Worm (Caenorhabditis elegans) whole organism, L3 larva: ENCODE results near the gene F14D2.14.

ENCODE experiments used
- R02D3.7 ChIP-seq: fragments of 150-350 bp; optimal IDR thresholded peaks from 2 replicates; lab custom pipeline; 2014; ENCODE audit warnings: missing biosample characterization, missing genetic modification characterization
- ZK546.5 ChIP-seq: sonication (generic microtip); optimal IDR thresholded peaks from 2 replicates; lab custom pipeline; 2017; ENCODE audit warnings: missing biosample characterization, missing genetic modification characterization
- aly-2 ChIP-seq: fragments of 150-350 bp; optimal IDR thresholded peaks from 2 replicates; lab custom pipeline; 2014; ENCODE audit warnings: missing biosample characterization, missing genetic modification characterization
- ama-1 ChIP-seq: fragments of 150-350 bp; optimal IDR thresholded peaks from 2 replicates; lab custom pipeline; 2018
- ceh-16 ChIP-seq: sonication (generic microtip); optimal IDR thresholded peaks from 2 replicates; lab custom pipeline; 2017; ENCODE audit warnings: missing biosample characterization, missing genetic modification characterization
- ceh-82 ChIP-seq: fragments of 150-350 bp; optimal IDR thresholded peaks from 2 replicates; lab custom pipeline; 2014; ENCODE audit warnings: missing biosample characterization, missing genetic modification characterization
- ceh-9 ChIP-seq: sonication (generic microtip); optimal IDR thresholded peaks from 2 replicates; lab custom pipeline; 2018; ENCODE audit warnings: missing biosample characterization, missing genetic modification characterization
- daf-12 ChIP-seq: fragments of 150-350 bp; optimal IDR thresholded peaks from 2 replicates; lab custom pipeline; 2014; ENCODE audit warnings: missing biosample characterization, missing genetic modification reagents, missing genetic modification characterization
- egl-27 ChIP-seq: sonication (generic microtip); optimal IDR thresholded peaks from 4 replicates; lab custom pipeline; 2017; ENCODE audit warnings: missing biosample characterization, missing genetic modification reagents, missing genetic modification characterization
- elt-1 ChIP-seq: fragments of 150-350 bp; optimal IDR thresholded peaks from 2 replicates; lab custom pipeline; 2014; ENCODE audit warnings: missing biosample characterization, missing genetic modification characterization
- elt-2 ChIP-seq: sonication (generic microtip); optimal IDR thresholded peaks from 2 replicates; lab custom pipeline; 2016; ENCODE audit warnings: missing genetic modification reagents, mild to moderate bottlenecking, missing genetic modification characterization, missing compliant biosample characterization
- elt-3 ChIP-seq, 3 experiments: fragments of 150-350 bp in 1 of 3; sonication (generic microtip) in 2 of 3; optimal IDR thresholded peaks; 2 replicates in 2 of 3; 4 replicates in 1 of 3; lab custom pipeline; 2014 to 2017; ENCODE audit warnings: missing biosample characterization in 3 of 3, missing genetic modification characterization in 3 of 3
- eor-1 ChIP-seq, 2 experiments: fragments of 150-350 bp; optimal IDR thresholded peaks; 2 replicates each; lab custom pipeline; 2014 to 2018; ENCODE audit warnings: missing biosample characterization in 2 of 2, missing genetic modification characterization in 2 of 2
- fkh-2 ChIP-seq: fragments of 150-350 bp; optimal IDR thresholded peaks from 2 replicates; lab custom pipeline; 2014; ENCODE audit warnings: missing biosample characterization, missing genetic modification reagents, missing genetic modification characterization
- fos-1 ChIP-seq: fragments of 150-350 bp; optimal IDR thresholded peaks from 2 replicates; lab custom pipeline; 2014; ENCODE audit warnings: missing biosample characterization, missing genetic modification characterization
- hmg-11 ChIP-seq: sonication (generic microtip); optimal IDR thresholded peaks from 2 replicates; lab custom pipeline; 2016; ENCODE audit warnings: missing genetic modification characterization, missing compliant biosample characterization
- jun-1 ChIP-seq: fragments of 150-350 bp; optimal IDR thresholded peaks from 2 replicates; lab custom pipeline; 2014; ENCODE audit warnings: missing biosample characterization, missing genetic modification reagents, missing genetic modification characterization
- lin-15B ChIP-seq: fragments of 150-350 bp; optimal IDR thresholded peaks from 2 replicates; lab custom pipeline; 2014; ENCODE audit warnings: missing biosample characterization, missing genetic modification characterization
- lin-39 ChIP-seq: fragments of 150-350 bp; optimal IDR thresholded peaks from 2 replicates; lab custom pipeline; 2018; ENCODE audit warnings: missing biosample characterization, missing genetic modification reagents, missing genetic modification characterization
- mdl-1 ChIP-seq: fragments of 150-350 bp; optimal IDR thresholded peaks from 2 replicates; lab custom pipeline; 2014; ENCODE audit warnings: missing biosample characterization, missing genetic modification characterization
- mml-1 ChIP-seq: fragments of 150-350 bp; sonication (generic microtip); optimal IDR thresholded peaks from 3 replicates; lab custom pipeline; 2014; ENCODE audit warnings: missing biosample characterization, missing genetic modification characterization
- nfya-1 ChIP-seq: sonication (generic microtip); optimal IDR thresholded peaks from 2 replicates; lab custom pipeline; 2017; ENCODE audit warnings: missing genetic modification characterization, mild to moderate bottlenecking, missing compliant biosample characterization, antibody characterized with exemption, moderate library complexity; ENCODE audit not compliant: insufficient read depth
- nhr-11 ChIP-seq: fragments of 150-350 bp; optimal IDR thresholded peaks from 2 replicates; lab custom pipeline; 2014; ENCODE audit warnings: missing biosample characterization, missing genetic modification characterization
- nhr-12 ChIP-seq: fragments of 150-350 bp; optimal IDR thresholded peaks from 2 replicates; lab custom pipeline; 2014; ENCODE audit warnings: missing biosample characterization, missing genetic modification characterization
- nhr-23 ChIP-seq: fragments of 150-350 bp; optimal IDR thresholded peaks from 2 replicates; lab custom pipeline; 2014; ENCODE audit warnings: missing biosample characterization, missing genetic modification reagents, missing genetic modification characterization
- nhr-237 ChIP-seq: fragments of 150-350 bp; optimal IDR thresholded peaks from 2 replicates; lab custom pipeline; 2014; ENCODE audit warnings: missing biosample characterization, missing genetic modification characterization
- nhr-25 ChIP-seq: sonication (generic microtip); optimal IDR thresholded peaks from 2 replicates; lab custom pipeline; 2017; ENCODE audit warnings: missing biosample characterization, missing genetic modification characterization
- nhr-28 ChIP-seq: fragments of 150-350 bp; optimal IDR thresholded peaks from 2 replicates; lab custom pipeline; 2014; ENCODE audit warnings: missing biosample characterization, missing genetic modification characterization
- nhr-43 ChIP-seq: sonication (generic microtip); optimal IDR thresholded peaks from 2 replicates; lab custom pipeline; 2016; ENCODE audit warnings: mild to moderate bottlenecking, missing genetic modification characterization, missing compliant biosample characterization; ENCODE audit not compliant: poor library complexity, severe bottlenecking
- nhr-67 ChIP-seq: fragments of 150-350 bp; optimal IDR thresholded peaks from 2 replicates; lab custom pipeline; 2014; ENCODE audit warnings: missing biosample characterization, missing genetic modification characterization
- nhr-76 ChIP-seq: fragments of 150-350 bp; sonication (generic microtip); optimal IDR thresholded peaks from 5 replicates; lab custom pipeline; 2014; ENCODE audit warnings: missing biosample characterization, missing genetic modification characterization
- nhr-77 ChIP-seq: fragments of 150-350 bp; optimal IDR thresholded peaks from 2 replicates; lab custom pipeline; 2014; ENCODE audit warnings: missing biosample characterization, missing genetic modification characterization
- pha-4 ChIP-seq: fragments of 150-350 bp; optimal IDR thresholded peaks from 2 replicates; lab custom pipeline; 2014; ENCODE audit warnings: missing biosample characterization, missing genetic modification reagents, missing genetic modification characterization
- pqm-1 ChIP-seq: fragments of 150-350 bp; optimal IDR thresholded peaks from 2 replicates; lab custom pipeline; 2017; ENCODE audit warnings: missing biosample characterization, missing genetic modification characterization, inconsistent platforms
- sea-2 ChIP-seq: fragments of 150-350 bp; sonication (generic microtip); optimal IDR thresholded peaks from 4 replicates; lab custom pipeline; 2014; ENCODE audit warnings: missing biosample characterization, missing genetic modification reagents, missing genetic modification characterization
- skn-1 ChIP-seq: fragments of 150-350 bp; optimal IDR thresholded peaks from 2 replicates; lab custom pipeline; 2014; ENCODE audit warnings: missing biosample characterization, missing genetic modification characterization
- snpc-4 ChIP-seq: fragments of 150-350 bp; optimal IDR thresholded peaks from 2 replicates; lab custom pipeline; 2014; ENCODE audit warnings: missing biosample characterization, missing genetic modification characterization
- tbx-2 ChIP-seq: sonication (generic microtip); optimal IDR thresholded peaks from 2 replicates; lab custom pipeline; 2016; ENCODE audit warnings: mild to moderate bottlenecking, missing genetic modification characterization, missing compliant biosample characterization
- zag-1 ChIP-seq: fragments of 150-350 bp; optimal IDR thresholded peaks from 2 replicates; lab custom pipeline; 2014; ENCODE audit warnings: missing biosample characterization, missing genetic modification characterization
- ztf-4 ChIP-seq: fragments of 150-350 bp; optimal IDR thresholded peaks from 2 replicates; lab custom pipeline; 2014; ENCODE audit warnings: missing biosample characterization, missing genetic modification characterization

Gene F14D2.14

DNA sequence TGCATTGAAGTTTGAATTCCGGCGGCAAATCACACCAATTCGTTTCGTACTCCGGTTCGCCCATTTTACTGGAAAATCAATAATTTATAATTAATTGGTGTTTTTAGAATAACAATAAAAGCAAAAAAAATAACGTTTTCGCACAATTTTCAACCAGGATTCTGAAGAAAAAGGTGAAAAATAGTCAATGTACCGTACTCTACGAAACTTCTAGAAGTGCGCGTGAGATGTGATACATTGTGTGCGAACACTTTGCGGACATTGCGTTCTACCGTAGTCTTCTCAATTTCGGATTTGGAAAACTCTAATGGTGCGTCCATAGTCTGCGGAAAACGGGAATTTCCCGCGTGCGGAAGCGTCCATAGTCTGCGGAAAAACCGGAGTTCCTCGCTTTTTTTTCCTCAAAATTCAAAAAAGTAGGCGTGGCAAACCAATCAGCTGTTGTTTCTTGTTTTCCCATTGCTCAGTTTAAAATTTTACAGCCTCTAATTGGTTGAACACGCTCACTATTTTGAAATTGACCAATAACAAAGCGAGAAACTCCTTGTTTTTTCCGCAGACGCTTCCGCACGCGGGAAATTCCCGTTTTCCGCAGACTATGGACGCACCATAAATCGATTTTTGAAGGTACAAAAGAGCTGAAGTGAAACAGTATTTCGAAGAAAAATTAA, at the start of gene F14D2.14, which contains the start of gene bath-29:
TSS of gene F14D2.14 (minus strand) at position 51 of the 671 bp plus-strand sequence.
TSS of gene bath-29 (plus strand) at position 621 of the 671 bp plus-strand sequence.
- TF ChIP-seq nhr-77 (tag; lab: Kevin White, UChicago) (no peak), egl-27 (tag; lab: Kevin White, UChicago) (no peak), snpc-4 (no peak), daf-12 (tag; lab: Kevin White, UChicago) (no peak), ama-1 (no peak), nhr-237 (tag; lab: Kevin White, UChicago) (no peak), elt-3 (tag; optimal IDR thresholded peaks at IDR 0.05; lab: Kevin White, UChicago) (no peak), ceh-82 (tag; lab: Kevin White, UChicago) (no peak), fos-1 (tag; lab: Kevin White, UChicago) (no peak), zag-1 (tag; lab: Kevin White, UChicago) (no peak), ZK546.5 (tag; lab: Kevin White, UChicago) (no peak), nhr-11 (tag; lab: Kevin White, UChicago) (no peak), lin-15B (tag; lab: Kevin White, UChicago) (no peak), nhr-76 (no peak), ceh-16 (tag; lab: Kevin White, UChicago) (no peak), jun-1 (tag; lab: Kevin White, UChicago) (no peak), elt-2 (tag; lab: Kevin White, UChicago) (no peak), pha-4 (tag; lab: Kevin White, UChicago) (no peak), nhr-25 (no peak), elt-1 (tag; lab: Kevin White, UChicago) (no peak)

- TF ChIP-seq elt-2 (tag; lab: Kevin White, UChicago): no peak
- TF ChIP-seq lin-15B (tag; lab: Kevin White, UChicago): no peak
- no peak for TF ChIP-seq nhr-23 (tag; lab: Kevin White, UChicago)
- no peak for TF ChIP-seq eor-1 (tag; optimal IDR thresholded peaks at IDR 0.05; lab: Kevin White, UChicago)
- no peak for TF ChIP-seq nhr-25
- TF ChIP-seq mml-1 (tag; lab: Kevin White, UChicago): no peak
- TF ChIP-seq fos-1 (tag; lab: Kevin White, UChicago): no peak
- no peak for TF ChIP-seq sea-2 (GFP tag; lab: Kevin White, UChicago)
- TF ChIP-seq pqm-1: no peak
- no peak for TF ChIP-seq ZK546.5 (tag; lab: Kevin White, UChicago)
- no peak for TF ChIP-seq skn-1
- no peak for TF ChIP-seq aly-2 (tag; lab: Kevin White, UChicago)
- no peak for TF ChIP-seq nhr-43 (tag; lab: Kevin White, UChicago)
- TF ChIP-seq ztf-4 (tag; lab: Kevin White, UChicago): no peak
- TF ChIP-seq mdl-1 (tag; lab: Kevin White, UChicago): no peak
Observed at ce11 chrII:3395484-3395883, 47.7 kb upstream of the F14D2.14 start, which contains the start of gene nep-20. Gene nep-20, minus strand, starts transcription at chrII:3395584.

- no peak for TF ChIP-seq skn-1
- no peak for TF ChIP-seq ceh-16 (tag; lab: Kevin White, UChicago)
- TF ChIP-seq nhr-77 (tag; lab: Kevin White, UChicago): no peak
- no peak for TF ChIP-seq ZK546.5 (tag; lab: Kevin White, UChicago)
- TF ChIP-seq elt-1 (tag; lab: Kevin White, UChicago): no peak
- TF ChIP-seq ztf-4 (tag; lab: Kevin White, UChicago): no peak
- no peak for TF ChIP-seq ama-1
- no peak for TF ChIP-seq nhr-12 (tag; lab: Kevin White, UChicago)
- TF ChIP-seq nhr-237 (tag; lab: Kevin White, UChicago): no peak
Observed at ce11 chrII:3387503-3387902, 39.7 kb upstream of the F14D2.14 start, which contains the start of gene T06D4.6. Gene T06D4.6, minus strand, starts transcription at chrII:3387603.

DNA sequence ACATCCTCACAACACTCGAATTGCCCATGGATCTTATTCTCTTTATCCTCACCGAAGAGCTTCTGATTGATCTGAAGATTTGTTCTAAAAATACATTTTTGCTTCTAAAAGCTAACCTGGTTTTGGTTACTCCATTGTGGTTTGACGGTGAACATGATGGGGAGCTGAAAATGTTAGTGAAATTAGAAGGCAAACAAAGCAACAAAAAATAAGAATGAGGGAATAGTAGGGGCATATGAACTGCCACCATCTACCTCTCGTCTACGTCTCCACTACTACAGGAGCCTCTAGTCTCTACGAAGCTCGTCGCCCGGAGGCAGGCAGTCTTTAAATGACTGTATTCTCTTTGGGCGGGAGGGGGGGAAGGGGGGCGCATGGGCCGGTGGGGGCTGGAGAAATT, 37.9 kb upstream of the F14D2.14 start, which contains the start of gene T06D4.2:
TSS of gene T06D4.2 (minus strand) at position 170 of the 400 bp plus-strand sequence.
- no peak for TF ChIP-seq hmg-11 (tag; lab: Kevin White, UChicago)
- TF ChIP-seq nhr-12 (tag; lab: Kevin White, UChicago): no peak
- TF ChIP-seq eor-1 (tag; optimal IDR thresholded peaks at IDR 0.05; lab: Kevin White, UChicago): no peak
- no peak for TF ChIP-seq nhr-23 (tag; lab: Kevin White, UChicago)

DNA sequence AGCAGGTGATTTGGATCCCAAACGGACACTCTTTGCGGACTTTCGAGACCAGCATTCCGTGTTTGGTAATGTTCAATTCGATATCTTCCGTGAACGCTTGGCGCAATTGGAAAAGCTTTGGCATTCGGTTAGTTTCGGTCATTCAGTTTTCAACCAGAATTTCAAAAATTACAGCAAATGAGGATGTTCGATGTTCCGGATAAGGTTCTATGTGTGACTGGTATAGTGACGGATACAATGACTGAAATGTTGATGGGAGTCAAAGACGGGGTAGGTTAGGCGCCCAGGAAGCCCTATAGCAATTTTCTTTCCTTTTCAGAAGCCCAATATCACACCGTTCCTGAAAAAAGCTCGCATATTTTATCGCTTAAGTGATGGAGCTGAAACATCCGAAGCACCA, 35.3 kb upstream of the F14D2.14 start:
- TF ChIP-seq R02D3.7 (tag; lab: Kevin White, UChicago): no peak
- no peak for TF ChIP-seq lin-15B (tag; lab: Kevin White, UChicago)
- no peak for TF ChIP-seq nfya-1 (tag; lab: Kevin White, UChicago)
- TF ChIP-seq fkh-2 (tag; lab: Kevin White, UChicago): no peak
- no peak for TF ChIP-seq elt-2 (tag; lab: Kevin White, UChicago)
- no peak for TF ChIP-seq elt-1 (tag; lab: Kevin White, UChicago)
- TF ChIP-seq nhr-11 (tag; lab: Kevin White, UChicago): no peak
- no peak for TF ChIP-seq fos-1 (tag; lab: Kevin White, UChicago)
- no peak for TF ChIP-seq nhr-76
- TF ChIP-seq ceh-9 (tag; lab: Kevin White, UChicago): no peak
- TF ChIP-seq nhr-28: no peak
- TF ChIP-seq skn-1: no peak
- no peak for TF ChIP-seq nhr-67 (tag; lab: Kevin White, UChicago)
- TF ChIP-seq tbx-2 (tag; lab: Kevin White, UChicago): no peak
- no peak for TF ChIP-seq lin-39 (tag; lab: Kevin White, UChicago)
